Fruit fly (Drosophila melanogaster): Measurements from ENCODE around the gene S-Lap2.
A peak's percentile ranks its signal among the peaks of the same experiment; 100 is the strongest.

Gene S-Lap2

dm6 chr3L:8656725-8657428 is 37.2 kb downstream of the S-Lap2 start (continued):
- TF ChIP-seq CG8119 (GFP tag; IDR thresholded peaks at IDR 0.05) (no peak), CG6854 (GFP tag; optimal IDR thresholded peaks at IDR 0.05) (peak; percentile 80), topi (GFP tag; optimal IDR thresholded peaks at IDR 0.05) (peak; percentile 97), svp (GFP tag) (peak; percentile 89), CG6808 (GFP tag; optimal IDR thresholded peaks at IDR 0.05) (peak; percentile 72), esn (GFP tag; optimal IDR thresholded peaks at IDR 0.05) (peak; percentile 95), Eip78C (GFP tag) (peak; percentile 85), net (GFP tag; optimal IDR thresholded peaks at IDR 0.05) (peak; percentile 80), OdsH (GFP tag; optimal IDR thresholded peaks at IDR 0.05) (peak; percentile 93), achi (GFP tag; optimal IDR thresholded peaks at IDR 0.05) (peak; percentile 89), Blimp-1 (GFP tag; optimal IDR thresholded peaks at IDR 0.05) (peak; percentile 85), CG6163 (GFP tag; IDR thresholded peaks at IDR 0.05) (peak; percentile 32; the same call in 1 of the 3 replicates), fd85E (GFP tag; optimal IDR thresholded peaks at IDR 0.05) (peak; percentile 69), CG9139 (GFP tag; optimal IDR thresholded peaks at IDR 0.05) (no peak), Eip75B (GFP tag; optimal IDR thresholded peaks at IDR 0.05) (peak; percentile 85), dsx (GFP tag; optimal IDR thresholded peaks at IDR 0.05; ENCODE audit: poor library complexity, severe bottlenecking) (peak; percentile 52), pdm3 (GFP tag; optimal IDR thresholded peaks at IDR 0.05) (peak; percentile 93), Smox (GFP tag; optimal IDR thresholded peaks at IDR 0.05) (peak; percentile 95), Sox102F (GFP tag; optimal IDR thresholded peaks at IDR 0.05) (peak; percentile 96), CG8319 (GFP tag; optimal IDR thresholded peaks at IDR 0.05) (peak; percentile 93), CG10631 (GFP tag; optimal IDR thresholded peaks at IDR 0.05) (peak; percentile 70), CG32006 (GFP tag; optimal IDR thresholded peaks at IDR 0.05) (no peak), CG10669 (GFP tag; optimal IDR thresholded peaks at IDR 0.05) (peak; percentile 81), CG3032 (tag; optimal IDR thresholded peaks at IDR 0.05) (peak; percentile 73), ss (GFP tag; optimal IDR thresholded peaks at IDR 0.05) (peak; percentile 63 to 73), CG15336 (GFP tag; IDR thresholded peaks at IDR 0.05) (no peak), Sox15 (GFP tag; optimal IDR thresholded peaks at IDR 0.05) (peak; percentile 97), Lpt (GFP tag; optimal IDR thresholded peaks at IDR 0.05) (no peak), CG6792 (GFP tag; optimal IDR thresholded peaks at IDR 0.05) (peak; percentile 90), Ets96B (tag; optimal IDR thresholded peaks at IDR 0.05) (peak; percentile 72)

- peak; percentile 81 for TF ChIP-seq net (GFP tag; optimal IDR thresholded peaks at IDR 0.05)
- peak; percentile 90 for TF ChIP-seq CG6792 (GFP tag; optimal IDR thresholded peaks at IDR 0.05)
- TF ChIP-seq CG7368 (GFP tag; optimal IDR thresholded peaks at IDR 0.05), result peak; percentile 89
- TF ChIP-seq Hr4 (GFP tag; optimal IDR thresholded peaks at IDR 0.05), result peak; percentile 50
- peak; percentile 52; the same call in 2 of the 3 replicates for TF ChIP-seq CG8119 (GFP tag; IDR thresholded peaks at IDR 0.05)
- TF ChIP-seq CG6808 (GFP tag; optimal IDR thresholded peaks at IDR 0.05), result peak; percentile 88
- peak; percentile 77 for TF ChIP-seq CG8319 (GFP tag; optimal IDR thresholded peaks at IDR 0.05)
- TF ChIP-seq esn (GFP tag; optimal IDR thresholded peaks at IDR 0.05), result peak; percentile 89
- TF ChIP-seq Hr38 (GFP tag; optimal IDR thresholded peaks at IDR 0.05), result no peak
- TF ChIP-seq Eip93F (GFP tag; optimal IDR thresholded peaks at IDR 0.05), result peak; percentile 76
- TF ChIP-seq svp (GFP tag), result peak; percentile 97
- TF ChIP-seq Lpt (GFP tag; optimal IDR thresholded peaks at IDR 0.05), result no peak
- peak; percentile 90 for TF ChIP-seq CG11902 (GFP tag; optimal IDR thresholded peaks at IDR 0.05)
- peak; percentile 28 for TF ChIP-seq fd85E (GFP tag; optimal IDR thresholded peaks at IDR 0.05)
- TF ChIP-seq Blimp-1 (GFP tag; optimal IDR thresholded peaks at IDR 0.05), result peak; percentile 53
- peak; percentile 64 for TF ChIP-seq CG9139 (GFP tag; optimal IDR thresholded peaks at IDR 0.05)
- TF ChIP-seq CG4318 (GFP tag; optimal IDR thresholded peaks at IDR 0.05), result no peak
- no peak for TF ChIP-seq fkh (GFP tag; optimal IDR thresholded peaks at IDR 0.05)
- TF ChIP-seq CG15336 (GFP tag; IDR thresholded peaks at IDR 0.05), result peak; percentile 73
- peak; percentile 83 for TF ChIP-seq OdsH (GFP tag; optimal IDR thresholded peaks at IDR 0.05)
- TF ChIP-seq CG16779 (tag; optimal IDR thresholded peaks at IDR 0.05), result peak; percentile 78
- peak; percentile 52 for TF ChIP-seq CG32006 (GFP tag; optimal IDR thresholded peaks at IDR 0.05)
- peak; percentile 85 for TF ChIP-seq CG3919 (GFP tag; optimal IDR thresholded peaks at IDR 0.05)
- peak; percentile 87 for TF ChIP-seq CG8632 (GFP tag; optimal IDR thresholded peaks at IDR 0.05)
- TF ChIP-seq Eip75B (GFP tag; optimal IDR thresholded peaks at IDR 0.05), result peak; percentile 92
- peak; percentile 81 to 93 for TF ChIP-seq ss (GFP tag; optimal IDR thresholded peaks at IDR 0.05)
- peak; percentile 81 for TF ChIP-seq CG1621 (tag; optimal IDR thresholded peaks at IDR 0.05)
- TF ChIP-seq Hr39 (GFP tag; optimal IDR thresholded peaks at IDR 0.05), result peak; percentile 86
- peak; percentile 81 for TF ChIP-seq Sox15 (GFP tag; optimal IDR thresholded peaks at IDR 0.05)
- TF ChIP-seq Met (GFP tag; optimal IDR thresholded peaks at IDR 0.05), result peak; percentile 86
- TF ChIP-seq Ets96B (tag; optimal IDR thresholded peaks at IDR 0.05), result peak; percentile 91
- TF ChIP-seq vri (GFP tag; optimal IDR thresholded peaks at IDR 0.05), result peak; percentile 72
- TF ChIP-seq CG3032 (tag; optimal IDR thresholded peaks at IDR 0.05), result peak; percentile 93
- peak; percentile 82 for TF ChIP-seq Sox14 (GFP tag; optimal IDR thresholded peaks at IDR 0.05)
- TF ChIP-seq eg (GFP tag; IDR thresholded peaks at IDR 0.05), result peak; percentile 71
- TF ChIP-seq dac (GFP tag; optimal IDR thresholded peaks at IDR 0.05), result no peak
Measured at dm6 chr3L:8657429-8657754, 37.7 kb downstream of the S-Lap2 start.

Measured in whole organism, prepupa.